Worm (Caenorhabditis elegans) whole organism, dauer: ENCODE results near the gene ceph-41.
"Not testable (repeated sequence)": the region's sequence is repeated elsewhere in the genome, so short reads cannot be mapped to it uniquely, and the experiment has no call there.

Source experiments
- unc-62 ChIP-seq: sonication (generic microtip); optimal IDR thresholded peaks from 2 replicates; lab custom pipeline; 2017; ENCODE audit warnings: missing biosample characterization, missing genetic modification reagents, missing genetic modification characterization

ceph-41 gene

ce11 chrIV:8122349-8122748 lies 4.7 kb upstream of the ceph-41 start, which contains the start of gene erp-44.3:
TSS of gene erp-44.3 (plus strand) at chrIV:8122649.
- not testable (repeated sequence) for TF ChIP-seq unc-62 (GFP tag; lab: Kevin White, UChicago)

DNA sequence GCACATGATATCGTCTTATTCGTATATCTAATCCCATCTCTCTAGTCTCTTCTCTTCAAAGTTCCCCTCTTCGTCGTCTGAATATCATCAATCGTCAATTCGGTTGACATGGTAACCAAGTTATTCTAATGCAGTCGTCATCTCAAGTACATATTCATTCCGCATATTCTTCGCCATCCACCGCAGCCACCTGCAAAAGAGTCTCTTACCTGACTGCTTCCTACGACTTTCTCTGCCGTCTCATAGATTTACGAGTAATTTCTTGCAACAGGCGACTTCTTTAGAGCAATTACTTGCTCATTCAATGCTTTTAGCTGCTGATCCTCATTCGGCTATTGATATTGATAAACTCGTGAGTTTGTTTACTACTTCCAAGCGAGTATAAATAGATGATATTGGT lies 428 bp downstream of the ceph-41 start:
- no peak for TF ChIP-seq unc-62 (GFP tag; lab: Kevin White, UChicago)

- no peak for TF ChIP-seq unc-62 (GFP tag; lab: Kevin White, UChicago)
Observed at ce11 chrIV:8130131-8130611, 3.2 kb downstream of the ceph-41 start, which contains the start of the genes ndub-11 and moc-3. TSS of gene ndub-11 (minus strand) at chrIV:8130231. TSS of gene moc-3 (plus strand) at chrIV:8130561.

DNA sequence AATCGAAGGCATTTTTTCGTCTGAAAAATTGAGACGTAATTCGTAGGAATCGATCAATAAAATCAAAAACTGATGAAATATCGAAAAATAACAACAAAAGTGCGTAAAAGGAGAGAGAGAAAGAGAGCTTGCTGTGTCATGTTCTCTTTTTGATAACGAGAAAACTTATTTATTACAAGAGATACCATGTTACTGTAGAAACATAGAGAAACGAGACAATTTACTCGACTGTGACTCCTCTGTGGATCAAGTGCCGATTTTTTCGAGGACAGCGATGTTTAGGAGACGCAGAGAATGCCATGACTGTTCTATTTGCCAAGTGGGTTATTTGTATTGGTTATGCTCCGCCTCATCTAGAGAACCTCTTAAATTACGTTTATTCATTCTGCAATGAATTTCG lies 6.5 kb downstream of the ceph-41 start, which contains the start of gene sph-1:
TSS of gene sph-1 (minus strand) at position 23 of the 400 bp plus-strand sequence.
- no peak for TF ChIP-seq unc-62 (GFP tag; lab: Kevin White, UChicago)

ce11 chrIV:8136005-8136512 lies 9.1 kb downstream of the ceph-41 start, which contains the start of the genes isp-1 and islo-1:
TSS of gene isp-1 (minus strand) at chrIV:8136055.
TSS of gene islo-1 (plus strand) at chrIV:8136389.
- TF ChIP-seq unc-62 (GFP tag; lab: Kevin White, UChicago): no peak

ce11 chrIV:8136548-8136947 lies 9.5 kb downstream of the ceph-41 start:
- TF ChIP-seq unc-62 (GFP tag; lab: Kevin White, UChicago): no peak

ce11 chrIV:8138984-8139383 lies 12.0 kb downstream of the ceph-41 start, which contains the start of gene pmk-3:
TSS of gene pmk-3 (plus strand) at chrIV:8139219.
- no peak for TF ChIP-seq unc-62 (GFP tag; lab: Kevin White, UChicago)

ce11 chrIV:8142735-8143550 lies 15.9 kb downstream of the ceph-41 start, which contains the start of gene pmk-2:
TSS of gene pmk-2 (plus strand) at chrIV:8143500.
- TF ChIP-seq unc-62 (GFP tag; lab: Kevin White, UChicago): no peak

DNA sequence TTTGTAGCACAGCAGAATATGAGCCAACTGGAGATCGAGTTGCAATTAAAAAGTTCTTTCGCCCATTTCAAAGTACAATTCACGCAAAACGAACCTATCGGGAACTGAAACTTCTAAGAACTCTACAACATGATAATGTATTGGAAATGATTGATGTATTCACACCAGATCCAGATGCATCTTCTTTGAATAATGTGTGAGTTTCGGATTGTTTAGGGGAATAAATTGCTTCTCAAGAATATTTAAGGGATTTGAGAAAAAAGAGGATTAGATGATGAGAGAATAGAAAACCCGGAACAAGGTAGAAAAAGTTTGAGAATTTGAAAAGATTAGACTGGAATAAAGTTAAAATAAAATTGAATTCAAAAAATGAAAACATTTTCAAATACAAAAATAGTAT lies 17.3 kb downstream of the ceph-41 start:
- no peak for TF ChIP-seq unc-62 (GFP tag; lab: Kevin White, UChicago)

DNA sequence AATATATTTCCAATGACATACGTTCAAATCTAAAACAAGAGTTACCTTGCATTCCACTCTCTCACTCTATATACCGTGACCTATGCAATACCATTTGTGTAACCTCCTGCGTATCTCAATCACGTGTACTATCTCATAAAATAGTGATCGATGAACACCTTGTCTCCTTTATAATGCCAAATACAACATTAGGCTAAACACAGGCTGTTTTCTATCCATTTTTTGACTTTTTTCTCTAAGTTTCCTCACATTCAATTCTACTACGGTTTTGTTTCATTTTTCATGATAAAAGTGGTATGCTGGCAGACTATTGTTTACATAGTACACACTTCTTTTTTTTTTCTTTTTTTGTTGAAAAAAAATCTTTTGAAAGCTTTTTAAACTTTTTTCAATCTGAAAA lies 19.3 kb downstream of the ceph-41 start:
- TF ChIP-seq unc-62 (GFP tag; lab: Kevin White, UChicago): no peak

- TF ChIP-seq unc-62 (GFP tag; lab: Kevin White, UChicago): no peak
Observed at ce11 chrIV:8148494-8148893, 21.5 kb downstream of the ceph-41 start, which contains the start of gene pmk-1. TSS of gene pmk-1 (plus strand) at chrIV:8148794.

DNA sequence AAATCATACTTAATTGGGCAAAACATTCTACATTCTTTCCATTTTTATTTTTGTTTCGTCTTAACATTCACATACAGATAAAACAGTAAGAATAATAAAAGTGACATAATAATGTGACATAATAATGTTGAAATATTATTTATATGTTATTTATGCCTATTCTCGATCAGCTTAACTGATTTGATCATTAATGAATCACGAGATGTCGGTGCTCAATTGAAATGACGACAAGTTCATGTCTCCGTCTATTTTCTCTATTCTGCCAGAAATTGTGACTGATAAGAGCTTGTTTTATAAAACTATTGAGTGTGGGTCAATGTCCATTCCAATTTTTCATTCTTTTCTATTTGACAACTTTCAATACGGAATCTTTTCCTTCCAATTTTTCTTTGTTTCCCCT lies 24.7 kb downstream of the ceph-41 start:
- no peak for TF ChIP-seq unc-62 (GFP tag; lab: Kevin White, UChicago)

ce11 chrIV:8152145-8152544 lies 25.1 kb downstream of the ceph-41 start, which contains the start of gene faah-2:
TSS of gene faah-2 (plus strand) at chrIV:8152445.
- no peak for TF ChIP-seq unc-62 (GFP tag; lab: Kevin White, UChicago)

ce11 chrIV:8152688-8153087 lies 25.7 kb downstream of the ceph-41 start:
- no peak for TF ChIP-seq unc-62 (GFP tag; lab: Kevin White, UChicago)

DNA sequence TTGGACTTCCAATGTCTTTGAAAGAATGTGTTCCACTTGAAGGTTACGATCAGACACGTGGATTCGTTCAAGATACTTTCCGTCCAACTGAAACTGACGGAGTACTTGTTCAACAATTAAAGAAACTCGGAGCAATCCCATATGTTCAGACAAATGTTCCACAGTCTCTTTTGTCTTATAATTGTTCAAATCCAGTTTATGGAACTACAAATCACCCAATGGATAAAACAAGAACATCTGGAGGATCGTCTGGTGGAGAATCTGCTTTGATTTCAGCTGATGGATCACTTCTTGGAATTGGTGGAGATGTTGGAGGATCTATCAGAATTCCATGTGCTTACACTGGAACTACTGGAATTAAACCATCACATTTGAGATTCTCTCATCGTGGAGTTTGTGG lies 26.2 kb downstream of the ceph-41 start:
- TF ChIP-seq unc-62 (GFP tag; lab: Kevin White, UChicago): no peak

DNA sequence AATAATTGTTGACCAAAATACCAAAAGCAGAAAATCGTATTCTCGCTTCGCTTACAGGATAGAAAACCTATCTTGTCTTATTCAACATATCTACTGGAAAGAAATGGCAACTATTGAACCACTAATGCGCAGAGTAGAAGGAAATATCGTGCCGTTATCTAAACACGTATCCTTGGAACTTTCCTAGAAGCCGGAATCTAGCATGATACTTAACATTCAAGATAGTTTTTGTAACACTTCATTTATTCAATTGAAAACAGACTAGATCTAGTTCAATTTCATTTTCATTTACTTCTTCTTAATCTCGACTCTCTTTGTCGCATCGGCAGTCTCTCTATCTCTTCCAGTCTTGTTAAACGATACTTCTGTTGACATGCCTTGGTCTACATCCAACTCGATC lies 28.0 kb downstream of the ceph-41 start:
- TF ChIP-seq unc-62 (GFP tag; lab: Kevin White, UChicago): no peak
